Worm (Caenorhabditis elegans) whole organism, mixed stage, embryonic: ENCODE data around the gene thoc-5.

Experiments used
- ceh-83 ChIP-seq: fragments of 200-800 bp; sonication (Bioruptor generic); optimal IDR thresholded peaks from 2 replicates; lab custom pipeline; 2018; ENCODE audit warnings: mild to moderate bottlenecking, missing genetic modification characterization, missing compliant biosample characterization
- cnd-1 ChIP-seq: fragments of 200-800 bp; sonication (Bioruptor generic); optimal IDR thresholded peaks from 2 replicates; lab custom pipeline; 2018; ENCODE audit warnings: mild to moderate bottlenecking, missing genetic modification characterization, missing compliant biosample characterization
- lin-13 ChIP-seq: fragments of 150-350 bp; optimal IDR thresholded peaks from 2 replicates; lab custom pipeline; 2014; ENCODE audit warnings: missing biosample characterization, missing genetic modification characterization
- lsy-2 ChIP-seq: fragments of 150-350 bp; optimal IDR thresholded peaks from 2 replicates; lab custom pipeline; 2014; ENCODE audit warnings: missing biosample characterization, missing genetic modification characterization
- mep-1 ChIP-seq: fragments of 150-350 bp; optimal IDR thresholded peaks from 2 replicates; lab custom pipeline; 2017; ENCODE audit warnings: missing biosample characterization, missing genetic modification reagents, missing genetic modification characterization, inconsistent platforms
- nhr-12 ChIP-seq: fragments of 150-350 bp; optimal IDR thresholded peaks from 2 replicates; lab custom pipeline; 2014; ENCODE audit warnings: missing biosample characterization, missing genetic modification characterization
- nhr-76 ChIP-seq: sonication (generic microtip); optimal IDR thresholded peaks from 2 replicates; lab custom pipeline; 2017; ENCODE audit warnings: missing biosample characterization, missing genetic modification characterization
- sem-2 ChIP-seq: fragments of 200-800 bp; sonication (Bioruptor generic); optimal IDR thresholded peaks from 2 replicates; lab custom pipeline; 2018; ENCODE audit warnings: mild to moderate bottlenecking, missing genetic modification characterization, missing compliant biosample characterization
- snpc-4 ChIP-seq: fragments of 150-350 bp; optimal IDR thresholded peaks from 2 replicates; lab custom pipeline; 2014; ENCODE audit warnings: missing biosample characterization, missing genetic modification characterization
- ztf-11 ChIP-seq: fragments of 150-350 bp; optimal IDR thresholded peaks from 2 replicates; lab custom pipeline; 2014; ENCODE audit warnings: missing biosample characterization, missing genetic modification characterization

DNA sequence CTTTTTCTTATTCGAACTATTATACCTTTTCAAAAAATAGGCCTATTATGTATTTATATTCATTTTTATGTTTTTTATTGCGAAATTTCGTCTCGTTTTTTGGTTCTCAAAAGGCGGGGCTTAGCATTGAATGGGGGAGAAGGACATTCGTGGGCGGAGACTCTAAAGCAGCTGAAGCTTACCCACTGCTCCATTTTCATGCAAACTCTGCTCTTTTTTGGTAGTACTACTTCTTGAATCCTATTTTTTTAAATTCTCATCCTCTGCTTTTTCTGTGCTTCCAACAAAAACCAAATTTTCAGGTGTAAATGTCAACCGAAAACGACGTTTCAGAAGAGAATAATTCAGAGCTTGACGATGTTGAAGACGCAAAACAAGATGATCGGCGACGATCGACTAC, 7.8 kb downstream of the thoc-5 start, which contains the start of gene ZK121.2:
- TF ChIP-seq cnd-1 (no peak), mep-1 (tag; lab: Kevin White, UChicago) (no peak), lin-13 (tag; lab: Kevin White, UChicago) (no peak), ztf-11 (no peak), snpc-4 (tag; lab: Kevin White, UChicago) (no peak), ceh-83 (no peak), nhr-12 (tag; lab: Kevin White, UChicago) (no peak), nhr-76 (tag; lab: Kevin White, UChicago) (no peak), lsy-2 (tag; lab: Kevin White, UChicago) (no peak), sem-2 (GFP tag; lab: Kevin White, UChicago) (no peak)
